Worm (Caenorhabditis elegans): Measurements from ENCODE around the gene T04F8.7.

The T04F8.7 gene

DNA sequence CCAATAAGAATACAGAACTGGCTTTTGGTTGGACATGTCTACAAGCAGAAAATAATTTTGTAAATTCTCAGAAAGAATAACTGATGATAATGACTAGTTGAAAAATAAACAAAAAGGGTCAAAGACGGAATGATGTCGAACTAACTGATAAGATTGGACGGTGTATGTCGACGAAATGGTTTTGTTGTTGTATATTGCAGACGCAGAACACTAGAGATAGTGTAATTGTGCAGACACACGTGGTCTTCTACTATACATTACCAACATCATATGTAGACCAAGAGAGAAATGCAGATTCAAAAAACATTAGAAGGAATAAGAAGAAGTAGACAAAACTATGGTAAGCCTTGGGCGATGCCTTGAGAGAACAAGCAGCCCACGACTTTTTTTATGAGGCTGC, 47.0 kb upstream of the T04F8.7 start, which contains the start of the genes gst-42 and D1053.2 (continued):
- no peak for TF ChIP-seq hlh-17 (GFP tag; optimal IDR thresholded peaks at IDR 0.05; ENCODE audit: borderline replicate concordance)
- TF ChIP-seq nhr-19 (GFP tag; conservative IDR thresholded peaks at IDR 0.05), result peak; percentile 46
- TF ChIP-seq isw-1 (GFP tag; IDR thresholded peaks at IDR 0.05), result no peak
- TF ChIP-seq mef-2 (tag; optimal IDR thresholded peaks at IDR 0.05), result no peak
- no peak for TF ChIP-seq skn-1 (tag; optimal IDR thresholded peaks at IDR 0.05)
- peak; percentile 19 for TF ChIP-seq mep-1 (tag; optimal IDR thresholded peaks at IDR 0.05)
- no peak for TF ChIP-seq nhr-76 (tag; optimal IDR thresholded peaks at IDR 0.05)
- TF ChIP-seq nhr-20 (tag; optimal IDR thresholded peaks at IDR 0.05), result peak; percentile 77
- no peak for TF ChIP-seq nhr-11 (tag; optimal IDR thresholded peaks at IDR 0.05)
- no peak for TF ChIP-seq ztf-11 (tag; optimal IDR thresholded peaks at IDR 0.05)
- TF ChIP-seq swsn-7 (tag; optimal IDR thresholded peaks at IDR 0.05), result no peak
- peak; percentile 55 for TF ChIP-seq snu-23 (GFP tag; optimal IDR thresholded peaks at IDR 0.05)
- TF ChIP-seq efl-1 (optimal IDR thresholded peaks at IDR 0.05), result no peak
- TF ChIP-seq efl-1 (GFP tag; optimal IDR thresholded peaks at IDR 0.05 in 1 of 2), result no peak
- TF ChIP-seq elt-2 (tag; optimal IDR thresholded peaks at IDR 0.05), result peak; percentile 93
- no peak for TF ChIP-seq ceh-8 (GFP tag; optimal IDR thresholded peaks at IDR 0.05)
- TF ChIP-seq nhr-77 (tag; optimal IDR thresholded peaks at IDR 0.05), result no peak
- peak; percentile 47 for TF ChIP-seq unc-130 (tag; optimal IDR thresholded peaks at IDR 0.05)
- TF ChIP-seq lsy-2 (tag; optimal IDR thresholded peaks at IDR 0.05), result peak; percentile 12 to 24
- no peak for TF ChIP-seq ces-1 (GFP tag; optimal IDR thresholded peaks at IDR 0.05)
- no peak for TF ChIP-seq dsc-1 (tag; optimal IDR thresholded peaks at IDR 0.05)
- no peak for TF ChIP-seq unc-30 (tag; optimal IDR thresholded peaks at IDR 0.05)
- TF ChIP-seq aly-2 (tag; optimal IDR thresholded peaks at IDR 0.05), result no peak
- peak; percentile 84 for TF ChIP-seq nhr-85 (tag)
- peak; percentile 1 for TF ChIP-seq nhr-47 (tag; optimal IDR thresholded peaks at IDR 0.05)
- no peak for TF ChIP-seq Y116A8C.19 (tag; optimal IDR thresholded peaks at IDR 0.05; ENCODE audit: borderline replicate concordance)
- TF ChIP-seq ceh-63 (GFP tag; optimal IDR thresholded peaks at IDR 0.05), result no peak
- no peak for TF ChIP-seq tlp-1 (tag; optimal IDR thresholded peaks at IDR 0.05)
- TF ChIP-seq pqm-1 (tag; optimal IDR thresholded peaks at IDR 0.05), result peak; percentile 20
- no peak for TF ChIP-seq zag-1 (tag; optimal IDR thresholded peaks at IDR 0.05)
- TF ChIP-seq lin-39 (tag; optimal IDR thresholded peaks at IDR 0.05), result no peak
- TF ChIP-seq fkh-8 (tag; optimal IDR thresholded peaks at IDR 0.05), result no peak
- no peak for TF ChIP-seq alr-1 (tag; optimal IDR thresholded peaks at IDR 0.05; ENCODE audit: borderline replicate concordance)
- TF ChIP-seq nhr-84 (tag; optimal IDR thresholded peaks at IDR 0.05), result no peak
- TF ChIP-seq ets-5 (GFP tag; IDR thresholded peaks at IDR 0.05), result no peak
- TF ChIP-seq jun-1 (tag; optimal IDR thresholded peaks at IDR 0.05), result peak; percentile 1
- TF ChIP-seq lir-3 (tag; optimal IDR thresholded peaks at IDR 0.05; ENCODE audit: poor library complexity), result no peak
- TF ChIP-seq hlh-4 (tag; optimal IDR thresholded peaks at IDR 0.05), result no peak
- TF ChIP-seq mdl-1 (tag; optimal IDR thresholded peaks at IDR 0.05), result peak in 1 of 2 experiments; percentile 86
- no peak for TF ChIP-seq mab-9 (GFP tag; IDR thresholded peaks at IDR 0.05)

DNA sequence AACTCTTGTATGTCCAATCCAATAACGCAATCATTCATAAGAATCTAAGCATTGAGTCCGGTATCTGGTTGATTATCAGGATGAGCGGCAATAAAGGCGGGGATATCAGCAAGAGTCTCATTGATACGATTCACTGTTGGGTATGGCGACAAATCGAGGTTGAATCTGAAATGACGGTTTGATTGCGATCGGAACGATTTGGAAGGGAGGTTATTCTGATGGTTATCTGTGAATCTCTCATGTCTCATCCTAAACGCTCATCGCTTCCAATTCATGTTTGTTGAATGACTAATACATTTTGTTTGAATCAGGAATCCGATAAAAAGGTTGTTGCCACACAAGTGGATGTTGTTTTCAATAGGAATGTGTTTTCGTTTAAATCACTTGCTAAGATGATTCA, 45.7 kb upstream of the T04F8.7 start:
- TF ChIP-seq ceh-8 (GFP tag; optimal IDR thresholded peaks at IDR 0.05) (no peak), blmp-1 (tag; optimal IDR thresholded peaks at IDR 0.05) (peak; percentile 26), xbp-1 (tag; optimal IDR thresholded peaks at IDR 0.05) (no peak), nhr-85 (tag) (peak; percentile 77), pag-3 (tag; optimal IDR thresholded peaks at IDR 0.05; ENCODE audit: borderline replicate concordance, insufficient read depth) (no peak), lin-14 (GFP tag; optimal IDR thresholded peaks at IDR 0.05) (peak; percentile 55)
